Worm (Caenorhabditis elegans) whole organism, L1 larva: Measurements from ENCODE around the gene C28F5.1.

Source experiments
- C04F5.9 ChIP-seq: sonication (generic microtip); optimal IDR thresholded peaks from 2 replicates; lab custom pipeline; 2016; ENCODE audit warnings: missing genetic modification characterization, missing compliant biosample characterization
- aly-2 ChIP-seq: fragments of 150-350 bp; optimal IDR thresholded peaks from 2 replicates; lab custom pipeline; 2014; ENCODE audit warnings: missing biosample characterization, missing genetic modification characterization
- ceh-82 ChIP-seq, 3 experiments: fragments of 150-350 bp in 1 of 3; sonication (generic microtip) in 2 of 3; optimal IDR thresholded peaks; 2 replicates each; lab custom pipeline; 2014 to 2017; ENCODE audit warnings: missing biosample characterization in 3 of 3, missing genetic modification characterization in 3 of 3
- dpl-1 ChIP-seq, 3 experiments: fragments of 150-350 bp in 2 of 3; sonication (generic microtip) in 1 of 3; optimal IDR thresholded peaks; 2 replicates each; lab custom pipeline; 2014 to 2017; ENCODE audit warnings: missing biosample characterization in 3 of 3, missing genetic modification characterization in 3 of 3, missing genetic modification reagents in 3 of 3
- efl-1 ChIP-seq, 4 experiments: fragments of 150-350 bp; optimal IDR thresholded peaks in 3 of 4; peaks in 1 of 4; 1 replicate in 1 of 4; 2 replicates in 3 of 4; lab custom pipeline; 2014; ENCODE audit warnings: missing biosample characterization in 2 of 4, missing genetic modification characterization in 2 of 4, missing genetic modification reagents in 2 of 4
- ets-5 ChIP-seq: fragments of 200-800 bp; sonication (Bioruptor generic); IDR thresholded peaks from 2 replicates; pipeline ENCODE4 v1.3.6; 2022; ENCODE audit warnings: missing genetic modification characterization, missing compliant biosample characterization
- lin-14 ChIP-seq: fragments of 200-800 bp; sonication (Bioruptor generic); optimal IDR thresholded peaks from 2 replicates; lab custom pipeline; 2018; ENCODE audit warnings: mild to moderate bottlenecking, missing genetic modification characterization, moderate library complexity, missing compliant biosample characterization
- lsy-2 ChIP-seq, 2 experiments: fragments of 150-350 bp; optimal IDR thresholded peaks; 2 replicates each; lab custom pipeline; 2014; ENCODE audit warnings: missing biosample characterization in 2 of 2, missing genetic modification characterization in 2 of 2
- nhr-28 ChIP-seq: fragments of 150-350 bp; optimal IDR thresholded peaks from 2 replicates; lab custom pipeline; 2014; ENCODE audit warnings: missing biosample characterization, missing genetic modification characterization
- pag-3 ChIP-seq: sonication (generic microtip); optimal IDR thresholded peaks from 2 replicates; lab custom pipeline; 2017; ENCODE audit warnings: missing genetic modification characterization, mild to moderate bottlenecking, missing compliant biosample characterization, antibody characterized with exemption, borderline replicate concordance; ENCODE audit not compliant: insufficient read depth
- rnt-1 ChIP-seq: sonication (generic microtip); optimal IDR thresholded peaks from 2 replicates; lab custom pipeline; 2016; ENCODE audit warnings: mild to moderate bottlenecking, missing genetic modification characterization, moderate library complexity, missing compliant biosample characterization
- sox-4 ChIP-seq: sonication (generic microtip); optimal IDR thresholded peaks from 2 replicates; lab custom pipeline; 2016; ENCODE audit warnings: missing genetic modification characterization, missing compliant biosample characterization
- unc-62 ChIP-seq: fragments of 150-350 bp; optimal IDR thresholded peaks from 2 replicates; lab custom pipeline; 2014; ENCODE audit warnings: missing biosample characterization, missing genetic modification reagents, missing genetic modification characterization
- zag-1 ChIP-seq: fragments of 150-350 bp; optimal IDR thresholded peaks from 2 replicates; lab custom pipeline; 2014; ENCODE audit warnings: missing biosample characterization, missing genetic modification characterization

- no peak for TF ChIP-seq rnt-1 (tag; lab: Kevin White, UChicago)
- no peak for TF ChIP-seq pag-3 (tag; lab: Kevin White, UChicago)
- no peak for TF ChIP-seq ceh-82 (tag; optimal IDR thresholded peaks at IDR 0.05; lab: Kevin White, UChicago)
- TF ChIP-seq lin-14 (GFP tag; lab: Kevin White, UChicago), result no peak
- no peak for TF ChIP-seq zag-1 (tag; lab: Kevin White, UChicago)
- TF ChIP-seq sox-4 (tag; lab: Kevin White, UChicago), result no peak
- no peak for TF ChIP-seq lsy-2 (tag; optimal IDR thresholded peaks at IDR 0.05; lab: Kevin White, UChicago)
- TF ChIP-seq efl-1 (optimal IDR thresholded peaks at IDR 0.05; lab: Kevin White, UChicago), result no peak
- TF ChIP-seq efl-1 (GFP tag; optimal IDR thresholded peaks at IDR 0.05 in 1 of 2; lab: Kevin White, UChicago), result no peak
- no peak for TF ChIP-seq aly-2 (tag; lab: Kevin White, UChicago)
- TF ChIP-seq unc-62, result no peak
- no peak for TF ChIP-seq dpl-1 (GFP tag; optimal IDR thresholded peaks at IDR 0.05; lab: Kevin White, UChicago)
- TF ChIP-seq C04F5.9 (tag; lab: Kevin White, UChicago), result no peak
- no peak for TF ChIP-seq ets-5 (GFP tag; lab: Robert Waterston, UW)
- TF ChIP-seq nhr-28 (tag; lab: Kevin White, UChicago), result no peak
Measured at ce11 chrII:7547269-7547668, 42.2 kb downstream of the C28F5.1 start.
